Worm (Caenorhabditis elegans): ENCODE data around the gene cya-2.
"Not testable (repeated sequence)": the region's sequence is repeated elsewhere in the genome, so short reads cannot be mapped to it uniquely, and the experiment has no call there.

cya-2 gene

ce11 chrII:2023514-2023913, at the start of gene cya-2:
TSS of gene cya-2 (minus strand) at chrII:2023614.
- not testable (repeated sequence) for TF ChIP-seq ref-1 (GFP tag; conservative IDR thresholded peaks at IDR 0.05); klf-2 (GFP tag; conservative IDR thresholded peaks at IDR 0.05); tab-1 (GFP tag; IDR thresholded peaks at IDR 0.05)

DNA sequence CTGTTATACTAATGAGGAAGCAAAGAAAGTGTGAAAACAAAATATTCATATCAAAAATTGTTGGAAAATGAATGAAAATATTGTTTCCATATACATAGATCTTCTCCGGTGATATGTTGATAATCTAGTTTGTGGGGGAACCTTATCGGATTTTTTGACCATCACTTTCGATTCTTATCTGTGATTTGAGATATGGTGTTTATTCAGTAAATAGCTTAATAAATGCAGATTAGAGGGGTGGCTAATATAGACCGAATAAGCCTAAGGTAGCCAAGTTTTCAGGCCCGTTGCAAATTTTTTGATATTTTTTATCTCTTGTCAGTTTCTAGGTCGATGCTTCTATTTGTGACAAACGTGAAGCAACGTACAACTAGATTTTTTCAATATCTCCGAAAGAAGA, 48.0 kb upstream of the cya-2 start, which contains the start of gene F07E5.7:
F07E5.7 (minus strand) TSS at position 101 of the 400 bp plus-strand sequence.
- TF ChIP-seq ref-1 (GFP tag; conservative IDR thresholded peaks at IDR 0.05) (no peak), T22C8.4 (GFP tag; IDR thresholded peaks at IDR 0.05) (no peak), ztf-23 (GFP tag; IDR thresholded peaks at IDR 0.05) (no peak), cog-1 (tag; optimal IDR thresholded peaks at IDR 0.05) (no peak), flt-1 (GFP tag; IDR thresholded peaks at IDR 0.05) (no peak), ztf-29 (GFP tag; IDR thresholded peaks at IDR 0.05) (no peak), med-1 (GFP tag; optimal IDR thresholded peaks at IDR 0.05; ENCODE audit: insufficient read depth) (no peak), klf-2 (GFP tag; conservative IDR thresholded peaks at IDR 0.05) (no peak), tab-1 (GFP tag; IDR thresholded peaks at IDR 0.05) (no peak)

ce11 chrII:2067451-2068021, 44.1 kb upstream of the cya-2 start, which contains the start of gene F07E5.12:
TSS of gene F07E5.12 (plus strand) at chrII:2067971.
- not testable (repeated sequence) for TF ChIP-seq T22C8.4 (GFP tag; IDR thresholded peaks at IDR 0.05); tab-1 (GFP tag; IDR thresholded peaks at IDR 0.05); cog-1 (tag; optimal IDR thresholded peaks at IDR 0.05)

ce11 chrII:2064497-2064896, 41.1 kb upstream of the cya-2 start, which contains the start of gene fbxb-6:
TSS of gene fbxb-6 (plus strand) at chrII:2064797.
- TF ChIP-seq ref-1 (GFP tag; conservative IDR thresholded peaks at IDR 0.05) (no peak), klf-2 (GFP tag; conservative IDR thresholded peaks at IDR 0.05) (no peak)

DNA sequence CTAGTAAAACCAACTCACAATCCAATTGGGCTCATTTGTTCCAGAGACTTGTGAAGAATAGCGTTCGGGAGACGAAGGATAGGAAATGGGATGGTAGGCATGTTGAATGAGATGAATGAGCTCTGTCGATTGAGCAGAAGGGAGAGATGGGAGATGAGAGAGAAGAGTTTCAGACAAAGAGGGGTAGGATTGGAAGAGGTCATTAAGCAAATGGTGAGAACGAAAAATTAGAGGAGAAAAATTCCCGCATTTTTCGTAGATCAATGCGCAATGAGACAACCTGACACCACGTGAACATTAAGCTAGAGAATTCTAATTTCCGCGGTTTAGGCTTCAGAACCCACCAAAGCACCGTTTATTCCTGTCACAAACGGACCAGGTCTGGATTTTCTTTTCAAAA, 40.6 kb upstream of the cya-2 start, which contains the start of gene F07E5.13:
F07E5.13 (minus strand) TSS at position 101 of the 400 bp plus-strand sequence.
- no peak for TF ChIP-seq cog-1 (tag; optimal IDR thresholded peaks at IDR 0.05)
- TF ChIP-seq T22C8.4 (GFP tag; IDR thresholded peaks at IDR 0.05) = no peak
- no peak for TF ChIP-seq klf-2 (GFP tag; conservative IDR thresholded peaks at IDR 0.05)
- no peak for TF ChIP-seq tab-1 (GFP tag; IDR thresholded peaks at IDR 0.05)
- TF ChIP-seq ztf-23 (GFP tag; IDR thresholded peaks at IDR 0.05) = no peak
- no peak for TF ChIP-seq ztf-29 (GFP tag; IDR thresholded peaks at IDR 0.05)
- TF ChIP-seq ref-1 (GFP tag; conservative IDR thresholded peaks at IDR 0.05) = no peak
- TF ChIP-seq med-1 (GFP tag; optimal IDR thresholded peaks at IDR 0.05; ENCODE audit: insufficient read depth) = no peak
- no peak for TF ChIP-seq flt-1 (GFP tag; IDR thresholded peaks at IDR 0.05)

DNA sequence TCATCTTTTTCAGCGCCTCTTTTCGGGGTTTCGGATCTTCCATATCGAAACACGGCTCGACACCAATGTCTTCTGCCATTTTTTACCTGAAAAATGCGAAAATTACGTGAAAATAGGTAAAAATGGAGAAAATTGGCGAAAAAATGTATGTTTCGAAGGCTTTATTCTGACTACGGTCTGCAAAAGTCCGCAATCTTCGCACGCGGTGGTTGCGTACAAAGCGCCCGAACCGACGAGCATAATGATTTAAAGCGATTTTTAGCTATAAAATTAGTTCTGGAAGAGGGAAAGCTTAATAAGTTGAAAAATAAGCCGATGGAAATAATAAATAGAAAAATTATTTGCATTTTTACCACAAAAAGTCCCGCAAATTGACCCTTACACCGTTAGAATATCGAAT, 35.6 kb upstream of the cya-2 start, which contains the start of gene F07E5.5:
F07E5.5 (minus strand) TSS at position 86 of the 400 bp plus-strand sequence.
- TF ChIP-seq flt-1 (GFP tag; IDR thresholded peaks at IDR 0.05) = no peak
- no peak for TF ChIP-seq cog-1 (tag; optimal IDR thresholded peaks at IDR 0.05)
- no peak for TF ChIP-seq ref-1 (GFP tag; conservative IDR thresholded peaks at IDR 0.05)
- no peak for TF ChIP-seq T22C8.4 (GFP tag; IDR thresholded peaks at IDR 0.05)
- no peak for TF ChIP-seq ztf-29 (GFP tag; IDR thresholded peaks at IDR 0.05)
- TF ChIP-seq klf-2 (GFP tag; conservative IDR thresholded peaks at IDR 0.05) = no peak

DNA sequence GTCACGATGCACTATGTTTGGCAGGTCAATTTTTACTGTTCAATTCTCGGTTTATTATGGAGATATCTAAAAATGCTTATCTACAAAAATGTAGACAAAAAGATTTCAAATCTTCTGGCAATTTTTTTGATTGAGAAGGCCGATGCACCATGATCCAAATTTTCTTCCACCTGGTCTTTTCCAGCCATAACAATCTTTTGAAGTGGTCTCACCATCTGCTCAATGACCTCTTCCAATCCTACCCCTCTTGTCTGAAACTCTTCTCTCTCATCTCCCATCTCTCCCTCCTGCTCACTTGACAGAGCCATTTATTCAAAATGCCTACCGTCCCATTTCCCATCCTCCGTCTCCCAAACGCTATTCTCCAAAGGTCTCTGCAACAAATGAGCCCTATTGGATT, 28.0 kb upstream of the cya-2 start, which contains the start of gene fbxb-35:
fbxb-35 (plus strand) TSS at position 301 of the 400 bp plus-strand sequence.
- no peak for TF ChIP-seq flt-1 (GFP tag; IDR thresholded peaks at IDR 0.05)
- no peak for TF ChIP-seq med-1 (GFP tag; optimal IDR thresholded peaks at IDR 0.05; ENCODE audit: insufficient read depth)
- no peak for TF ChIP-seq ztf-23 (GFP tag; IDR thresholded peaks at IDR 0.05)
- no peak for TF ChIP-seq ref-1 (GFP tag; conservative IDR thresholded peaks at IDR 0.05)
- TF ChIP-seq tab-1 (GFP tag; IDR thresholded peaks at IDR 0.05) = no peak
- no peak for TF ChIP-seq klf-2 (GFP tag; conservative IDR thresholded peaks at IDR 0.05)
- no peak for TF ChIP-seq cog-1 (tag; optimal IDR thresholded peaks at IDR 0.05)
- no peak for TF ChIP-seq T22C8.4 (GFP tag; IDR thresholded peaks at IDR 0.05)
- TF ChIP-seq ztf-29 (GFP tag; IDR thresholded peaks at IDR 0.05) = no peak

DNA sequence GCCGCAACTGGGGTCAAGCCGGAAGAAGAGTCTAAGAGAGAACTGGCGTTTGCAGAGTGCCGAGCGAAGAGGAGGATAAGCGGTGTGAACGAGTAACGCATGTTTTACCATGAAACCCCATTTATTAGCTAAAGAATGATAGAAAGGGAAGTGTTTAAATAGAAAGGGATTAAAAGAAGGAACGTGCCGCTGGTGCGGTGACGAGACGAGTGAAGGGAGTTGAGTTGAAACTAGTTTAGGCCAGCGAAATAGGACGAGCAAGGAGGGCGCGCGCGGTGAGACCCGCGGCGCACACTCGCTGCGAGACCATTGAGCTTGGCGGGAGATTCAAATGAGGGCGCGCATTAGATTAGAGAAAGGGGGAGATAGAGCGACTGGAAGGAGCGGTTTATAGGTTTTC, 23.1 kb upstream of the cya-2 start, which contains the start of gene math-1:
math-1 (minus strand) TSS at position 101 of the 400 bp plus-strand sequence.
- not testable (repeated sequence) for TF ChIP-seq T22C8.4 (GFP tag; IDR thresholded peaks at IDR 0.05); cog-1 (tag; optimal IDR thresholded peaks at IDR 0.05); ztf-23 (GFP tag; IDR thresholded peaks at IDR 0.05)

DNA sequence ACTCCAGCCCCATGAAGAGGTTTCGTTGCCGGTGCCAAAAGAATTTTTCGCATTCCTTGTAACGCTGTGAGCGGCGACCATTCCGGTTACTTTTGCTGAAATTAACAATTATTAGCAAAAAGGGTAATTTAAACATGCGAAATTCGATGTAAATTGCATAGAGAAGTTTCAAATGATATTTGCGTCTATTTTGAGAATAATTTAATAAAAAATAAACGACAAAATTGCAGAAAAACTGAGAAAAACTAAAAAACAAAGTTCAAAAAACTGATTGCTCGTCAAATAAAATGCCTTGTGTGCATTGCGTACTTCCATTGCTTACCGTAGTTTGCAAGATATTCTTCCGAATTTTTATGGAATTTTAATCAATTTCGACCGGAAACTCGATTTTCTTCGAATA, 22.1 kb upstream of the cya-2 start, which contains the start of gene bath-24:
bath-24 (minus strand) TSS at position 101 of the 400 bp plus-strand sequence.
- TF ChIP-seq klf-2 (GFP tag; conservative IDR thresholded peaks at IDR 0.05) (no peak), tab-1 (GFP tag; IDR thresholded peaks at IDR 0.05) (no peak), ztf-23 (GFP tag; IDR thresholded peaks at IDR 0.05) (no peak), flt-1 (GFP tag; IDR thresholded peaks at IDR 0.05) (no peak), cog-1 (tag; optimal IDR thresholded peaks at IDR 0.05) (no peak), ref-1 (GFP tag; conservative IDR thresholded peaks at IDR 0.05) (no peak)

DNA sequence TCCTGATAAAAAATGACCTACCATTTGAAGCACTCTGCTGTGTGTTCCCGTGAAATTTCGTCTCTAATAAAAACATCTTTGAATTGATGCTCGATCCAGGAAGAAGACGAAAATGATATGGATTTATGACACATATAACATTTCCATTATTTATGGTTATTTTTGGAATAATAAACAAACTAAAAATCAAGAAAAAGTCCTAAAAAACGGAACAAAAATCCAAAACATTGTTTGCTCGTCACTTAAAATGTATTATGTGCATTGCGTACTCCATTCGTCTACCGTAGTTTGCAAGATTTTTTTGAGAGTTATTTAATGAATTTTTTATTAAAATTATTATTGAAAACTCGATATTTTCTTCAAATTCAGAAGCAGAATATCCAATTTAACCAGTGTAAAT, 19.0 kb upstream of the cya-2 start, which contains the start of gene bath-20:
bath-20 (minus strand) TSS at position 101 of the 400 bp plus-strand sequence.
- TF ChIP-seq tab-1 (GFP tag; IDR thresholded peaks at IDR 0.05) = no peak
- no peak for TF ChIP-seq klf-2 (GFP tag; conservative IDR thresholded peaks at IDR 0.05)
- TF ChIP-seq ref-1 (GFP tag; conservative IDR thresholded peaks at IDR 0.05) = no peak
- no peak for TF ChIP-seq ztf-29 (GFP tag; IDR thresholded peaks at IDR 0.05)
- TF ChIP-seq cog-1 (tag; optimal IDR thresholded peaks at IDR 0.05) = no peak
- no peak for TF ChIP-seq flt-1 (GFP tag; IDR thresholded peaks at IDR 0.05)
- TF ChIP-seq med-1 (GFP tag; optimal IDR thresholded peaks at IDR 0.05; ENCODE audit: insufficient read depth) = no peak
- no peak for TF ChIP-seq T22C8.4 (GFP tag; IDR thresholded peaks at IDR 0.05)

Data from whole organism, midembryonic.